Worm (Caenorhabditis elegans) whole organism, young adult: ENCODE results near the gene srg-11.

Experiments
- C06A6.2 ChIP-seq: fragments of 200-800 bp; sonication (Bioruptor generic); conservative IDR thresholded peaks from 2 replicates; pipeline ENCODE4 v1.3.6; 2022; ENCODE audit warnings: missing genetic modification characterization, missing compliant biosample characterization
- F23B12.7 ChIP-seq: sonication (generic microtip); optimal IDR thresholded peaks from 2 replicates; lab custom pipeline; 2017; ENCODE audit warnings: missing genetic modification characterization, mild to moderate bottlenecking, missing compliant biosample characterization, antibody characterized with exemption, moderate library complexity; ENCODE audit not compliant: insufficient read depth
- F33H1.4 ChIP-seq: fragments of 200-800 bp; sonication (Bioruptor generic); IDR thresholded peaks from 2 replicates; pipeline ENCODE4 v1.3.6; 2022; ENCODE audit warnings: missing genetic modification reagents, missing genetic modification characterization, missing compliant biosample characterization
- F49E8.2 ChIP-seq: sonication (generic microtip); optimal IDR thresholded peaks from 3 replicates; lab custom pipeline; 2017; ENCODE audit warnings: missing genetic modification characterization, mild to moderate bottlenecking, missing compliant biosample characterization, antibody characterized with exemption, moderate library complexity; ENCODE audit not compliant: insufficient read depth
- F52B5.7 ChIP-seq: sonication (generic microtip); optimal IDR thresholded peaks from 2 replicates; lab custom pipeline; 2016; ENCODE audit warnings: mild to moderate bottlenecking, missing genetic modification characterization, missing compliant biosample characterization
- F57C9.4 ChIP-seq: sonication (generic microtip); optimal IDR thresholded peaks from 2 replicates; lab custom pipeline; 2017; ENCODE audit warnings: mild to moderate bottlenecking, missing genetic modification characterization, missing compliant biosample characterization
- T07F8.4 ChIP-seq: sonication (generic microtip); optimal IDR thresholded peaks from 2 replicates; lab custom pipeline; 2016; ENCODE audit warnings: mild to moderate bottlenecking, missing genetic modification characterization, moderate library complexity, missing compliant biosample characterization
- Y53F4B.3 ChIP-seq: fragments of 200-800 bp; sonication (Bioruptor generic); IDR thresholded peaks from 2 replicates; pipeline ENCODE4 v1.3.6; 2022; ENCODE audit warnings: missing genetic modification reagents, missing genetic modification characterization, missing compliant biosample characterization
- Y53G8AR.9 ChIP-seq: fragments of 200-800 bp; sonication (Bioruptor generic); conservative IDR thresholded peaks from 2 replicates; pipeline ENCODE4 v1.3.6; 2022; ENCODE audit warnings: missing genetic modification reagents, missing genetic modification characterization, missing compliant biosample characterization
- ZK185.1 ChIP-seq: sonication (generic microtip); optimal IDR thresholded peaks from 2 replicates; lab custom pipeline; 2016; ENCODE audit warnings: mild to moderate bottlenecking, missing genetic modification characterization, missing compliant biosample characterization; ENCODE audit not compliant: poor library complexity, severe bottlenecking
- akir-1 ChIP-seq: fragments of 200-800 bp; sonication (Bioruptor generic); optimal IDR thresholded peaks from 2 replicates; lab custom pipeline; 2018; ENCODE audit warnings: mild to moderate bottlenecking, missing genetic modification characterization, moderate library complexity, missing compliant biosample characterization
- athp-1 ChIP-seq: sonication (generic microtip); optimal IDR thresholded peaks from 2 replicates; lab custom pipeline; 2017; ENCODE audit warnings: mild to moderate bottlenecking, missing genetic modification characterization, missing compliant biosample characterization
- bed-2 ChIP-seq: fragments of 200-800 bp; sonication (Bioruptor generic); IDR thresholded peaks from 2 replicates; pipeline ENCODE4 v1.3.6; 2022; ENCODE audit warnings: missing genetic modification reagents, missing genetic modification characterization, missing compliant biosample characterization
- ceh-40 ChIP-seq: fragments of 200-800 bp; sonication (Bioruptor generic); IDR thresholded peaks from 2 replicates; pipeline ENCODE4 v1.3.6; 2022; ENCODE audit warnings: missing genetic modification characterization, missing compliant biosample characterization
- dpl-1 ChIP-seq: fragments of 150-350 bp; optimal IDR thresholded peaks from 2 replicates; lab custom pipeline; 2014; ENCODE audit warnings: missing biosample characterization, missing genetic modification reagents, missing genetic modification characterization
- gei-17 ChIP-seq: fragments of 200-800 bp; sonication (Bioruptor generic); optimal IDR thresholded peaks from 2 replicates; lab custom pipeline; 2018; ENCODE audit warnings: mild to moderate bottlenecking, missing genetic modification characterization, missing compliant biosample characterization
- hlh-26 ChIP-seq: fragments of 200-800 bp; sonication (Bioruptor generic); conservative IDR thresholded peaks from 2 replicates; pipeline ENCODE4 v1.3.6; 2022; ENCODE audit warnings: missing genetic modification reagents, missing genetic modification characterization, missing compliant biosample characterization
- hmg-1.2 ChIP-seq: fragments of 200-800 bp; sonication (Bioruptor generic); IDR thresholded peaks from 2 replicates; pipeline ENCODE4 v1.3.6; 2022; ENCODE audit warnings: missing genetic modification reagents, missing genetic modification characterization, missing compliant biosample characterization
- hmg-20 ChIP-seq: fragments of 200-800 bp; sonication (Bioruptor generic); IDR thresholded peaks from 2 replicates; pipeline ENCODE4 v1.3.6; 2022; ENCODE audit warnings: missing genetic modification reagents, missing genetic modification characterization, missing compliant biosample characterization
- lsl-1 ChIP-seq: fragments of 200-800 bp; sonication (Bioruptor generic); optimal IDR thresholded peaks from 2 replicates; lab custom pipeline; 2018; ENCODE audit warnings: mild to moderate bottlenecking, missing genetic modification characterization, moderate library complexity, missing compliant biosample characterization
- madf-6 ChIP-seq: fragments of 200-800 bp; sonication (Bioruptor generic); IDR thresholded peaks from 2 replicates; pipeline ENCODE4 v1.3.6; 2022; ENCODE audit warnings: missing genetic modification reagents, missing genetic modification characterization, missing compliant biosample characterization
- mcd-1 ChIP-seq: fragments of 200-800 bp; sonication (Bioruptor generic); IDR thresholded peaks from 2 replicates; pipeline ENCODE4 v1.3.6; 2022; ENCODE audit warnings: missing genetic modification reagents, missing genetic modification characterization, missing compliant biosample characterization
- mel-28 ChIP-seq: sonication (generic microtip); optimal IDR thresholded peaks from 2 replicates; lab custom pipeline; 2016; ENCODE audit warnings: borderline replicate concordance, mild to moderate bottlenecking, missing genetic modification characterization, missing compliant biosample characterization
- mes-4 ChIP-seq: sonication (generic microtip); optimal IDR thresholded peaks from 2 replicates; lab custom pipeline; 2016; ENCODE audit warnings: missing genotype, missing genetic modification characterization, missing compliant biosample characterization
- mxl-1 ChIP-seq: sonication (generic microtip); optimal IDR thresholded peaks from 2 replicates; lab custom pipeline; 2016; ENCODE audit warnings: missing genetic modification characterization, missing compliant biosample characterization
- nfyb-1 ChIP-seq: fragments of 200-800 bp; sonication (Bioruptor generic); IDR thresholded peaks from 2 replicates; pipeline ENCODE4 v1.3.6; 2022; ENCODE audit warnings: missing genetic modification reagents, missing genetic modification characterization, missing compliant biosample characterization
- nhr-80 ChIP-seq: sonication (generic microtip); optimal IDR thresholded peaks from 2 replicates; lab custom pipeline; 2016; ENCODE audit warnings: missing genetic modification characterization, missing compliant biosample characterization
- pha-4 ChIP-seq: fragments of 150-350 bp; sonication (generic microtip); optimal IDR thresholded peaks from 2 replicates; lab custom pipeline; 2014; ENCODE audit warnings: missing biosample characterization, missing genetic modification reagents, missing genetic modification characterization
- sea-2 ChIP-seq: fragments of 200-800 bp; sonication (Bioruptor generic); IDR thresholded peaks from 2 replicates; pipeline ENCODE4 v1.3.6; 2022; ENCODE audit warnings: missing genetic modification characterization, missing compliant biosample characterization
- snpc-1.3 ChIP-seq: sonication (generic microtip); optimal IDR thresholded peaks from 2 replicates; lab custom pipeline; 2017; ENCODE audit warnings: missing genetic modification characterization, mild to moderate bottlenecking, missing compliant biosample characterization, antibody characterized with exemption, moderate library complexity, missing genotype, missing genetic modification reagents; ENCODE audit not compliant: insufficient read depth
- snpc-3.4 ChIP-seq: sonication (generic microtip); optimal IDR thresholded peaks from 2 replicates; lab custom pipeline; 2017; ENCODE audit warnings: missing genetic modification characterization, mild to moderate bottlenecking, missing compliant biosample characterization, antibody characterized with exemption, moderate library complexity, missing genotype, missing genetic modification reagents
- snpc-4 ChIP-seq, 5 experiments: fragments of 150-350 bp in 1 of 5; sonication (generic microtip) in 4 of 5; optimal IDR thresholded peaks; 2 replicates each; lab custom pipeline; 2014 to 2018; ENCODE audit warnings: missing genetic modification characterization in 5 of 5, missing biosample characterization in 3 of 5, antibody characterized with exemption in 2 of 5, mild to moderate bottlenecking in 2 of 5, missing compliant biosample characterization in 2 of 5, missing genotype in 2 of 5, moderate library complexity in 2 of 5, missing genetic modification reagents in 1 of 5
- tbp1 ChIP-seq: fragments of 200-800 bp; sonication (Bioruptor generic); optimal IDR thresholded peaks from 2 replicates; lab custom pipeline; 2018; ENCODE audit warnings: mild to moderate bottlenecking, missing genetic modification characterization, missing compliant biosample characterization
- unc-62 ChIP-seq: fragments of 150-350 bp; optimal IDR thresholded peaks from 2 replicates; lab custom pipeline; 2014; ENCODE audit warnings: missing biosample characterization, missing genetic modification reagents, missing genetic modification characterization
- ztf-22 ChIP-seq: fragments of 200-800 bp; sonication (Bioruptor generic); optimal IDR thresholded peaks from 2 replicates; lab custom pipeline; 2018; ENCODE audit warnings: mild to moderate bottlenecking, missing genetic modification characterization, moderate library complexity, missing compliant biosample characterization
- ztf-28 ChIP-seq: fragments of 200-800 bp; sonication (Bioruptor generic); IDR thresholded peaks from 2 replicates; pipeline ENCODE4 v1.3.6; 2022; ENCODE audit warnings: missing genetic modification reagents, missing genetic modification characterization, missing compliant biosample characterization

srg-11 gene

DNA sequence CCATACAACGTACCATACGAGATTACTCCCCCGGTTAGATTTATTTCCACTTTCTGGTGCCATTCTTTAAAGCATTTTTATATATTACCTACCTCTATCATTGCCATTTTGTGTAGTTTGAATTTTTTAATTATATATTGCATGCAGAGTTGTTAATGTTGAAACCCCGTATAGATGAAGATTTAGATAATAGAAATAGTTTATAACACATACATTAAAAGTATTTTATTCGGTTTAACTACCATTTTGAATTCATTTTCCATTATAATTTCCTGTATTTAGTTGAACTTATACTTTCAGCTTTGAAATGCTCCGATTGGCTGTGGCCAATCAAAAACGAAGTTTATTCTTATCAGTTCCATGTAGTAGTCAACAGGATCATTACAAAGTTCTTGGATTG, 18.0 kb downstream of the srg-11 start, which contains the start of gene dnj-18:
TSS of gene dnj-18 (plus strand) at position 301 of the 400 bp plus-strand sequence.
- TF ChIP-seq F33H1.4 (no peak), snpc-4 (GFP tag; optimal IDR thresholded peaks at IDR 0.05; lab: Kevin White, UChicago) (no peak), snpc-4 (tag; optimal IDR thresholded peaks at IDR 0.05; lab: Kevin White, UChicago) (no peak), ZK185.1 (tag; lab: Kevin White, UChicago) (no peak), mes-4 (tag; lab: Kevin White, UChicago) (no peak), mxl-1 (no peak), unc-62 (GFP tag; lab: Kevin White, UChicago) (no peak), Y53G8AR.9 (no peak), tbp1 (GFP tag; lab: Kevin White, UChicago) (no peak), F23B12.7 (tag; lab: Kevin White, UChicago) (no peak), ceh-40 (GFP tag; lab: Robert Waterston, UW) (no peak)

DNA sequence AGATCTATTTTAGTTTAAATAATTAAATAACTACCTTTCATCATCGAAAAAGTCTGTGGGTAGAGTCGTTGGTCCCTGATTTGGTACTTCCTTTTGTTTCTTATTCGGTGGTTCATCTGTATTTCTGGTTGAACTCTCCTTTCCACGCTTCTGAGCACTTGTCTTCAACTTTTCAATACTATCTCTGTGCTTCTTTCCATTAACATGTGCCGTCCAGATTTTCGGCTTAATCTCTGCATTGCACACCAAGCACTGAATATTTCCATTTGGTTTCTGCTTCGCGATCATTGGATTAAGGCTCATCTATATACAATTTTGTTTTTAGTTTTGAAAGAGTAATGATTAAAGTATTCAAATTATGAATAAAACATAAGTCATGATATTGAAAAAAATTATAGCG, 20.1 kb downstream of the srg-11 start, which contains the start of gene sel-13:
TSS of gene sel-13 (minus strand) at position 303 of the 400 bp plus-strand sequence.
- no peak for TF ChIP-seq dpl-1
- TF ChIP-seq hmg-1.2 = no peak
- TF ChIP-seq athp-1 (tag; lab: Kevin White, UChicago) = no peak
- no peak for TF ChIP-seq F49E8.2
- no peak for TF ChIP-seq sea-2
- TF ChIP-seq madf-6 (GFP tag; lab: Robert Waterston, UW) = no peak
- TF ChIP-seq snpc-4 (GFP tag; optimal IDR thresholded peaks at IDR 0.05; lab: Kevin White, UChicago) = no peak
- TF ChIP-seq snpc-4 (tag; optimal IDR thresholded peaks at IDR 0.05; lab: Kevin White, UChicago) = no peak
- TF ChIP-seq ztf-28 (GFP tag; lab: Robert Waterston, UW) = no peak
- TF ChIP-seq nhr-80 = no peak
- TF ChIP-seq F33H1.4 = no peak
- TF ChIP-seq ztf-22 (GFP tag; lab: Kevin White, UChicago) = no peak
- TF ChIP-seq, all 124 proteins: peak for 0

DNA sequence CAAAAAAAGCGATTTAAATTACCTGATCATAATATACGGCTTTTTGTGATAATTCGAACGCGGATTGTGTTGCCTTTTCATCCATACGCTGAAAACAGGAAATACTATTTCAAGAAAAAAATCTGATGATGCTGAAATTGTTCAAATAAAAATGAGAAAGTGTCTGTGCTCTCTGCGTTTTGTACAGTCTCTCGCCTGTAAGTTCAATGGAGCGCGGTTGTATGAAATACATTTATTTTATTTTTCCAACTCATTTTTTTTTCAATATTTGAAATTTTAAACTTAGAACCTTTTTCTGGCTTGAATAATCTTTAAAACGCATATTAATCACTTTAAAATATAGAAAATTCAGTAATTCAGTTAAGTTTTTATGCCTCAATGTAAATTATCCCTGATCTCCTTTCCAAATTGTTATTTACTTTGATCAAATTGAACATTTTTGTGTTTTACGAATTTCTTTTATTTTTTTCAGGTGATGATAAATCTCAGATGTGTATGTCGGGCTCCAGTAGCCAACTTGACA, 24.2 kb downstream of the srg-11 start, which contains the start of the genes clp-2 and mrpl-16:
TSS of gene clp-2 (minus strand) at position 94 of the 523 bp plus-strand sequence.
TSS of gene mrpl-16 (plus strand) at position 473 of the 523 bp plus-strand sequence.
- TF ChIP-seq hmg-1.2 = peak; percentile 96
- TF ChIP-seq mcd-1 (GFP tag; lab: Robert Waterston, UW) = peak; percentile 51; the same call in 1 of the 2 replicates
- peak; percentile 14; the same call in 1 of the 2 replicates for TF ChIP-seq F33H1.4
- no peak for TF ChIP-seq ztf-22 (GFP tag; lab: Kevin White, UChicago)
- TF ChIP-seq lsl-1 (GFP tag; lab: Kevin White, UChicago) = peak; percentile 24
- TF ChIP-seq C06A6.2 = no peak

DNA sequence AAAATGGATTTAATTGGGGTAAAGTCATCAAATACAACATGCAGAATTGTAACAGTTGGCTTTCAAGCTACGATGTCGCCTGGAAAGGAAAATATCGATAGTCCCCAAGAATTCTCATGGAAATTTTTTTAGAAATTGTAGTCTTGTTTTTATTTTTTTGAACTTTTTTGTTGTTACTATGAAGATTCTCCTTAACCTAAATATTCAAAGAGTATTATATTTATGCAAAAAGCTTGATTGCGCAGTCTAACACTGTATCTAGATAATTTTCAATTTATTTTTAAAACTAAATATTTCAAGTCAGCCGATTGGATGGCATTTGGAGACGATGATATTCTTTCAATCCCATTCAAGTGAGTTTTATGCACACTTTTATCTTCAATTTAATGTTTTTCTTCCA, 25.4 kb downstream of the srg-11 start, which contains the start of gene pgap-2:
TSS of gene pgap-2 (plus strand) at position 301 of the 400 bp plus-strand sequence.
- TF ChIP-seq gei-17 = no peak
- TF ChIP-seq snpc-1.3 = no peak
- no peak for TF ChIP-seq mcd-1 (GFP tag; lab: Robert Waterston, UW)
- no peak for TF ChIP-seq madf-6 (GFP tag; lab: Robert Waterston, UW)
- no peak for TF ChIP-seq F57C9.4 (tag; lab: Kevin White, UChicago)
- no peak for TF ChIP-seq pha-4
- TF ChIP-seq nfyb-1 (GFP tag; lab: Robert Waterston, UW) = no peak
- TF ChIP-seq bed-2 (GFP tag; lab: Robert Waterston, UW) = no peak
- no peak for TF ChIP-seq athp-1 (tag; lab: Kevin White, UChicago)
- TF ChIP-seq hlh-26 (GFP tag; lab: Robert Waterston, UW) = no peak
- no peak for TF ChIP-seq F52B5.7 (tag; lab: Kevin White, UChicago)

DNA sequence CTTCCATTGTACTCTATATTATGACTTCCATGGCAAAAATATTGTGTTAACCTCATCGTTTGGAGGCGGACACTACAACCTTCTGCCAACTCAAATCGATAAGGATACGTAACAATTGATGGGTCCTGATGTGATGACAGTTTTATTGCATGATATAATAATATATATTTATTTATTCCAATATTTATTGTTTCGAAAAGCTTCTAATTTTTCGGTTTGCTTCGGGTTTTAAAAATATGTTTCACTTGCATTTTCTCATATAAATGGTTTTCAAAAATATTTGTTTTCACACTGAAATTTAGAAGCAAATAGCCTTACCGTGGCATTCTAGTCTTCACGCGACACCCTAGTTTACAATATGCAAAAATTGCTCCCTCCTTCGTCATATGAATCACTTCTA, 26.9 kb downstream of the srg-11 start, which contains the start of gene T04A8.13:
TSS of gene T04A8.13 (plus strand) at position 301 of the 400 bp plus-strand sequence.
- no peak for TF ChIP-seq mcd-1 (GFP tag; lab: Robert Waterston, UW)
- no peak for TF ChIP-seq hmg-20
- TF ChIP-seq snpc-3.4 (tag; lab: Kevin White, UChicago) = no peak
- no peak for TF ChIP-seq unc-62 (GFP tag; lab: Kevin White, UChicago)
- TF ChIP-seq T07F8.4 (tag; lab: Kevin White, UChicago) = no peak
- no peak for TF ChIP-seq Y53F4B.3 (GFP tag; lab: Robert Waterston, UW)
- no peak for TF ChIP-seq mel-28 (tag; lab: Kevin White, UChicago)
- no peak for TF ChIP-seq akir-1 (GFP tag; lab: Kevin White, UChicago)
- no peak for TF ChIP-seq mes-4 (tag; lab: Kevin White, UChicago)
